Fruit fly (Drosophila melanogaster) whole organism, embryonic: Measurements from ENCODE around the gene Atg14.
A peak's percentile ranks its signal among the peaks of the same experiment; 100 is the strongest.

Source experiments
- CG12104 ChIP-seq: fragments of 200-800 bp; sonication (Bioruptor generic); optimal IDR thresholded peaks from 3 replicates; lab custom pipeline; 2016; ENCODE audit warnings: missing biosample characterization, missing genetic modification characterization
- CG12391 ChIP-seq: fragments of 200-800 bp; sonication (Bioruptor generic); optimal IDR thresholded peaks from 3 replicates; lab custom pipeline; 2018; ENCODE audit warnings: missing biosample characterization, mild to moderate bottlenecking, missing genetic modification characterization, moderate library complexity
- CG12744 ChIP-seq: fragments of 200-800 bp; sonication (Bioruptor generic); optimal IDR thresholded peaks from 2 replicates; lab custom pipeline; 2016; ENCODE audit warnings: missing biosample characterization, missing genetic modification characterization
- CG13287 ChIP-seq: fragments of 200-800 bp; sonication (Bioruptor generic); IDR thresholded peaks from 2 replicates; pipeline ENCODE4 v1.3.6; 2022; ENCODE audit warnings: missing biosample characterization, missing genetic modification characterization; ENCODE audit not compliant: partially characterized antibody
- CG13296 ChIP-seq: fragments of 200-800 bp; sonication (Bioruptor generic); optimal IDR thresholded peaks from 3 replicates; lab custom pipeline; 2018; ENCODE audit warnings: missing biosample characterization, mild to moderate bottlenecking, missing genetic modification characterization
- CG1603 ChIP-seq: fragments of 200-800 bp; sonication (Bioruptor generic); optimal IDR thresholded peaks from 2 replicates; lab custom pipeline; 2019; ENCODE audit warnings: missing biosample characterization, mild to moderate bottlenecking, missing genetic modification characterization, moderate library complexity
- CG18764 ChIP-seq: fragments of 200-800 bp; sonication (Bioruptor generic); optimal IDR thresholded peaks from 3 replicates; lab custom pipeline; 2016; ENCODE audit warnings: missing biosample characterization, missing genetic modification characterization
- CG31224 ChIP-seq: fragments of 200-800 bp; sonication (Bioruptor generic); IDR thresholded peaks from 2 replicates; pipeline ENCODE4 v1.3.6; 2022; ENCODE audit warnings: missing biosample characterization, missing genetic modification characterization
- CG3163 ChIP-seq: fragments of 200-800 bp; sonication (Bioruptor generic); optimal IDR thresholded peaks from 3 replicates; lab custom pipeline; 2016; ENCODE audit warnings: missing biosample characterization, missing genetic modification characterization
- CG3281 ChIP-seq: fragments of 200-800 bp; sonication (Bioruptor generic); optimal IDR thresholded peaks from 3 replicates; lab custom pipeline; 2017; ENCODE audit warnings: missing biosample characterization, mild to moderate bottlenecking, missing genetic modification characterization
- CG34376 ChIP-seq: fragments of 200-800 bp; sonication (Bioruptor generic); optimal IDR thresholded peaks from 2 replicates; lab custom pipeline; 2018; ENCODE audit warnings: missing biosample characterization, mild to moderate bottlenecking, missing genetic modification characterization
- CG5953 ChIP-seq: fragments of 200-800 bp; sonication (Bioruptor generic); IDR thresholded peaks from 2 replicates; pipeline ENCODE4 v1.3.6; 2022; ENCODE audit warnings: missing biosample characterization, missing genetic modification characterization
- CG6813 ChIP-seq: fragments of 200-800 bp; sonication (Bioruptor generic); optimal IDR thresholded peaks from 2 replicates; lab custom pipeline; 2017; ENCODE audit warnings: missing biosample characterization, missing genetic modification characterization, mild to moderate bottlenecking, moderate library complexity, missing genetic modification reagents
- CG8290 ChIP-seq, 3 experiments: fragments of 200-800 bp; sonication (Bioruptor generic); optimal IDR thresholded peaks; 2 replicates each; lab custom pipeline; 2016 to 2019; ENCODE audit warnings: missing biosample characterization in 3 of 3, missing genetic modification characterization in 3 of 3, mild to moderate bottlenecking in 2 of 3, moderate library complexity in 1 of 3
- CG8765 ChIP-seq: fragments of 200-800 bp; sonication (Bioruptor generic); IDR thresholded peaks from 2 replicates; pipeline ENCODE4 v1.3.6; 2022; ENCODE audit warnings: missing biosample characterization, missing genetic modification characterization
- Doc3 ChIP-seq: fragments of 200-800 bp; sonication (Bioruptor generic); IDR thresholded peaks from 3 replicates; pipeline ENCODE4 v1.3.6; 2022; ENCODE audit warnings: missing biosample characterization, missing genetic modification characterization; ENCODE audit not compliant: partially characterized antibody
- E2f1 ChIP-seq: fragments of 200-800 bp; sonication (Bioruptor generic); IDR thresholded peaks from 2 replicates; pipeline ENCODE4 v1.3.6; 2022; ENCODE audit warnings: missing biosample characterization, missing genetic modification characterization
- GATAe ChIP-seq: fragments of 200-800 bp; sonication (Bioruptor generic); conservative IDR thresholded peaks from 2 replicates; pipeline ENCODE4 v1.3.6; 2022; ENCODE audit warnings: missing biosample characterization, missing genetic modification characterization
- Hand ChIP-seq: fragments of 200-800 bp; sonication (Bioruptor generic); optimal IDR thresholded peaks from 2 replicates; lab custom pipeline; 2017; ENCODE audit warnings: mild to moderate bottlenecking, missing biosample characterization, missing genetic modification reagents, missing genetic modification characterization
- Lhr ChIP-seq: fragments of 200-800 bp; sonication (Bioruptor generic); optimal IDR thresholded peaks from 3 replicates; lab custom pipeline; 2017; ENCODE audit warnings: mild to moderate bottlenecking, missing biosample characterization, missing genetic modification reagents, missing genetic modification characterization
- Lpt ChIP-seq: fragments of >200 bp; optimal IDR thresholded peaks from 2 replicates; lab custom pipeline; 2018; ENCODE audit warnings: missing biosample characterization, missing genetic modification characterization
- MBD-R2 ChIP-seq: fragments of 200-800 bp; sonication (Bioruptor generic); IDR thresholded peaks from 2 replicates; pipeline ENCODE4 v1.3.6; 2022; ENCODE audit warnings: missing biosample characterization, missing genetic modification characterization
- Myb ChIP-seq: fragments of 200-800 bp; sonication (Bioruptor generic); optimal IDR thresholded peaks from 2 replicates; lab custom pipeline; 2016; ENCODE audit warnings: missing biosample characterization, missing genetic modification characterization
- NC2β ChIP-seq: fragments of 200-800 bp; sonication (Bioruptor generic); optimal IDR thresholded peaks from 2 replicates; lab custom pipeline; 2016; ENCODE audit warnings: missing biosample characterization, missing genetic modification characterization
- Nf-YC ChIP-seq: fragments of 200-800 bp; optimal IDR thresholded peaks from 3 replicates; lab custom pipeline; 2019; ENCODE audit warnings: missing biosample characterization, mild to moderate bottlenecking, missing genetic modification characterization, moderate library complexity
- Sry-δ ChIP-seq: fragments of 200-800 bp; sonication (Bioruptor generic); optimal IDR thresholded peaks from 2 replicates; lab custom pipeline; 2016; ENCODE audit warnings: missing biosample characterization, missing genetic modification characterization
- Stat92E ChIP-seq, 3 experiments: fragments of >200 bp in 2 of 3; fragments of 200-800 bp in 1 of 3; sonication (Bioruptor generic) in 1 of 3; optimal IDR thresholded peaks; 2 replicates each; lab custom pipeline; 2017 to 2019; ENCODE audit warnings: missing biosample characterization in 3 of 3, missing genetic modification characterization in 3 of 3, mild to moderate bottlenecking in 1 of 3, moderate library complexity in 1 of 3
- TFAM ChIP-seq: fragments of 200-800 bp; sonication (Bioruptor generic); optimal IDR thresholded peaks from 2 replicates; lab custom pipeline; 2017; ENCODE audit warnings: missing biosample characterization, missing genetic modification characterization, inconsistent platforms
- YL-1 ChIP-seq: fragments of 200-800 bp; sonication (Bioruptor generic); optimal IDR thresholded peaks from 3 replicates; lab custom pipeline; 2017; ENCODE audit warnings: missing biosample characterization, mild to moderate bottlenecking, missing genetic modification characterization
- caup ChIP-seq: fragments of 200-800 bp; sonication (Bioruptor generic); optimal IDR thresholded peaks from 3 replicates; lab custom pipeline; 2017; ENCODE audit warnings: missing biosample characterization, mild to moderate bottlenecking, missing genetic modification characterization, moderate library complexity; ENCODE audit not compliant: severe bottlenecking
- ci ChIP-seq: fragments of 200-800 bp; sonication (Bioruptor generic); IDR thresholded peaks from 3 replicates; pipeline ENCODE4 v1.3.6; 2022; ENCODE audit warnings: missing biosample characterization, missing genetic modification characterization
- dati ChIP-seq: fragments of 200-800 bp; sonication (Bioruptor generic); IDR thresholded peaks from 2 replicates; pipeline ENCODE4 v1.3.6; 2022; ENCODE audit warnings: missing biosample characterization, missing genetic modification characterization
- exex ChIP-seq: fragments of 200-800 bp; sonication (Bioruptor generic); optimal IDR thresholded peaks from 4 replicates; lab custom pipeline; 2018; ENCODE audit warnings: missing biosample characterization, mild to moderate bottlenecking, missing genetic modification characterization, moderate library complexity
- gce ChIP-seq: fragments of 200-800 bp; sonication (Bioruptor generic); IDR thresholded peaks from 3 replicates; pipeline ENCODE4 v1.3.6; 2022; ENCODE audit warnings: missing biosample characterization, missing genetic modification characterization
- gfzf ChIP-seq: fragments of 200-800 bp; sonication (Bioruptor generic); optimal IDR thresholded peaks from 2 replicates; lab custom pipeline; 2016; ENCODE audit warnings: missing biosample characterization, mild to moderate bottlenecking, missing genetic modification characterization, moderate library complexity
- hb ChIP-seq: fragments of 200-800 bp; sonication (Bioruptor generic); IDR thresholded peaks from 3 replicates; pipeline ENCODE4 v1.3.6; 2022; ENCODE audit warnings: missing biosample characterization, missing genetic modification characterization; ENCODE audit not compliant: partially characterized antibody
- jumu ChIP-seq: fragments of 200-800 bp; sonication (Bioruptor generic); optimal IDR thresholded peaks from 3 replicates; lab custom pipeline; 2016; ENCODE audit warnings: missing biosample characterization, missing genetic modification characterization
- kah ChIP-seq: fragments of 200-800 bp; sonication (Bioruptor generic); optimal IDR thresholded peaks from 2 replicates; lab custom pipeline; 2018; ENCODE audit warnings: missing biosample characterization, mild to moderate bottlenecking, missing genetic modification characterization
- lbe ChIP-seq: fragments of 200-800 bp; sonication (Bioruptor generic); optimal IDR thresholded peaks from 2 replicates; lab custom pipeline; 2016; ENCODE audit warnings: missing biosample characterization, mild to moderate bottlenecking, missing genetic modification characterization
- lola ChIP-seq, 3 experiments: fragments of >200 bp in 2 of 3; fragments of 200-800 bp in 1 of 3; sonication (Bioruptor generic) in 1 of 3; optimal IDR thresholded peaks; 2 replicates each; lab custom pipeline; 2017 to 2019; ENCODE audit warnings: missing biosample characterization in 3 of 3, missing genetic modification characterization in 3 of 3, mild to moderate bottlenecking in 1 of 3, moderate library complexity in 1 of 3
- mirr ChIP-seq: fragments of 200-800 bp; sonication (Bioruptor generic); optimal IDR thresholded peaks from 3 replicates; lab custom pipeline; 2018; ENCODE audit warnings: missing biosample characterization, mild to moderate bottlenecking, missing genetic modification characterization
- nmo ChIP-seq: fragments of 200-800 bp; sonication (Bioruptor generic); optimal IDR thresholded peaks from 2 replicates; lab custom pipeline; 2018; ENCODE audit warnings: missing biosample characterization, mild to moderate bottlenecking, missing genetic modification characterization, moderate library complexity
- pita ChIP-seq: fragments of 200-800 bp; sonication (Bioruptor generic); optimal IDR thresholded peaks from 2 replicates; lab custom pipeline; 2017; ENCODE audit warnings: missing biosample characterization, mild to moderate bottlenecking, missing genetic modification characterization
- repo ChIP-seq: fragments of 200-800 bp; sonication (Bioruptor generic); optimal IDR thresholded peaks from 2 replicates; lab custom pipeline; 2016; ENCODE audit warnings: missing biosample characterization, missing genetic modification characterization
- sens ChIP-seq: fragments of 200-800 bp; sonication (Bioruptor generic); peaks from one replicate; lab custom pipeline; 2016; ENCODE audit warnings: missing biosample characterization, missing genetic modification characterization
- sim ChIP-seq: fragments of 200-800 bp; sonication (Bioruptor generic); IDR thresholded peaks from 2 replicates; pipeline ENCODE4 v1.3.6; 2022; ENCODE audit warnings: missing biosample characterization, missing genetic modification characterization
- sna ChIP-seq: fragments of 200-800 bp; sonication (Bioruptor generic); IDR thresholded peaks from 2 replicates; pipeline ENCODE4 v1.3.6; 2022; ENCODE audit warnings: missing biosample characterization, missing genetic modification characterization; ENCODE audit not compliant: partially characterized antibody
- trem ChIP-seq: fragments of 200-800 bp; optimal IDR thresholded peaks from 3 replicates; lab custom pipeline; 2019; ENCODE audit warnings: missing biosample characterization, mild to moderate bottlenecking, missing genetic modification characterization, moderate library complexity
- zen ChIP-seq: fragments of 200-800 bp; sonication (Bioruptor generic); optimal IDR thresholded peaks from 3 replicates; lab custom pipeline; 2018; ENCODE audit warnings: missing biosample characterization, mild to moderate bottlenecking, missing genetic modification characterization, moderate library complexity

Gene Atg14

DNA sequence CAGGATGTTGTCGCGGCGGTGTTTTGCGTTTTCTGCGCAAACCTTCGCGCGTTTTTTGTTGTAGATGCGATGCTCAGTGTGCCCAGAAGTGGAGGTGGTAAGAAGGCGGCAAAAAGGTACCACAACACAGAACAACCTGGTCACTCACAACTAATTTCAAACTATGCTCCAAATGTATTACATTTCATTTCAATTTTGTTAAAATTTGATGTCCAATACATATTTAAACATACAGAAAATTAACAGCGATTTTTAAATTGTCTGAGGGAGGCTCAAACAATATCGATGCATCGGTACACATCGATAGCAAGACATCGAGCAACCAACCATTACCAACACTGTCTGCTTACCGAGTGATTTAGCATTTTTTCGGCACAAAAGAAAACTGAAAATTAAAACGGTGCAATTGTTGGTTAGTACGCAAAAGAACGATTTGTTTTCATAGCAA is 37.0 kb downstream of the Atg14 start, which contains the start of the genes Slbp and Rpn2 (continued):
- TF ChIP-seq lbe (peak; percentile 74), Lhr (GFP tag; lab: Kevin White, UChicago) (peak; percentile 41), Stat92E (GFP tag; optimal IDR thresholded peaks at IDR 0.05; lab: Kevin White, UChicago) (peak in 1 of 3 experiments; percentile 21), sna (GFP tag; lab: Robert Waterston, UW) (peak; percentile 92), sens (peak; percentile 85), ci (GFP tag; lab: Robert Waterston, UW) (0 out of 3 replicates have a peak, but pooled peaks have one; percentile 52), kah (no peak), gce (GFP tag; lab: Robert Waterston, UW) (no peak), CG1603 (tag; lab: Kevin White, UChicago) (peak; percentile 86), CG8765 (GFP tag; lab: Robert Waterston, UW) (no peak), MBD-R2 (GFP tag; lab: Robert Waterston, UW) (peak; percentile 90), CG34376 (peak; percentile 61), Hand (GFP tag; lab: Kevin White, UChicago) (no peak), Sry-δ (GFP tag; lab: Kevin White, UChicago) (peak; percentile 87), CG12391 (peak; percentile 67), TFAM (GFP tag; lab: Kevin White, UChicago) (no peak), CG3281 (GFP tag; lab: Kevin White, UChicago) (peak; percentile 20), CG12744 (GFP tag; lab: Kevin White, UChicago) (peak; percentile 36), CG13287 (peak; percentile 98), CG6813 (GFP tag; lab: Kevin White, UChicago) (no peak), Lpt (GFP tag; lab: Kevin White, UChicago) (no peak), pita (GFP tag; lab: Kevin White, UChicago) (no peak), sim (GFP tag; lab: Robert Waterston, UW) (no peak), repo (GFP tag; lab: Kevin White, UChicago) (peak; percentile 6), CG13296 (GFP tag; lab: Kevin White, UChicago) (peak; percentile 15), CG8290 (GFP tag; optimal IDR thresholded peaks at IDR 0.05; lab: Kevin White, UChicago) (peak; percentile 54), CG8290 (tag; optimal IDR thresholded peaks at IDR 0.05; lab: Kevin White, UChicago) (peak in 1 of 2 experiments; percentile 64), GATAe (GFP tag; lab: Robert Waterston, UW) (no peak), mirr (GFP tag; lab: Kevin White, UChicago) (peak; percentile 29), Myb (peak; percentile 82), gfzf (GFP tag; lab: Kevin White, UChicago) (peak; percentile 97), caup (peak; percentile 10), CG18764 (GFP tag; lab: Kevin White, UChicago) (peak; percentile 9), E2f1 (GFP tag; lab: Robert Waterston, UW) (peak; percentile 56; the same call in 1 of the 2 replicates), YL-1 (GFP tag; lab: Kevin White, UChicago) (peak; percentile 88), Doc3 (peak; percentile 95), nmo (GFP tag; lab: Kevin White, UChicago) (peak; percentile 74), dati (GFP tag; lab: Robert Waterston, UW) (no peak), CG5953 (no peak), CG31224 (no peak), NC2β (GFP tag; lab: Kevin White, UChicago) (peak; percentile 45), CG3163 (peak; percentile 59), Nf-YC (tag; lab: Kevin White, UChicago) (peak; percentile 53), trem (tag; lab: Kevin White, UChicago) (peak; percentile 91), jumu (GFP tag; lab: Kevin White, UChicago) (peak; percentile 76), hb (GFP tag; lab: Robert Waterston, UW) (peak; percentile 82; the same call in 2 of the 3 replicates), zen (tag; lab: Kevin White, UChicago) (peak; percentile 35), CG12104 (GFP tag; lab: Kevin White, UChicago) (peak; percentile 29), exex (tag; lab: Kevin White, UChicago) (peak; percentile 30), lola (GFP tag; optimal IDR thresholded peaks at IDR 0.05; lab: Kevin White, UChicago) (peak in 1 of 3 experiments; percentile 25)
